Worm (Caenorhabditis elegans) whole organism, midembryonic: ENCODE measurements around the gene K08H2.4.

Experiments used
- T22C8.4 ChIP-seq: fragments of 200-800 bp; sonication (Bioruptor generic); IDR thresholded peaks from 2 replicates; pipeline ENCODE4 v1.3.6; 2022; ENCODE audit warnings: missing genetic modification characterization, missing compliant biosample characterization
- cog-1 ChIP-seq: sonication (generic microtip); optimal IDR thresholded peaks from 2 replicates; lab custom pipeline; 2016; ENCODE audit warnings: missing genetic modification characterization, missing compliant biosample characterization
- flt-1 ChIP-seq: fragments of 200-800 bp; sonication (Bioruptor generic); IDR thresholded peaks from 2 replicates; pipeline ENCODE4 v1.3.6; 2022; ENCODE audit warnings: missing genetic modification characterization, missing compliant biosample characterization
- klf-2 ChIP-seq: fragments of 200-800 bp; sonication (Bioruptor generic); conservative IDR thresholded peaks from 2 replicates; pipeline ENCODE4 v1.3.6; 2022; ENCODE audit warnings: missing genetic modification reagents, missing genetic modification characterization, missing compliant biosample characterization
- med-1 ChIP-seq: sonication (generic microtip); optimal IDR thresholded peaks from 2 replicates; lab custom pipeline; 2017; ENCODE audit warnings: missing genetic modification characterization, mild to moderate bottlenecking, missing compliant biosample characterization, antibody characterized with exemption, missing genetic modification reagents; ENCODE audit not compliant: insufficient read depth
- ref-1 ChIP-seq: fragments of 200-800 bp; sonication (Bioruptor generic); conservative IDR thresholded peaks from 2 replicates; pipeline ENCODE4 v1.3.6; 2022; ENCODE audit warnings: missing genetic modification reagents, missing genetic modification characterization, missing compliant biosample characterization
- tab-1 ChIP-seq: fragments of 200-800 bp; sonication (Bioruptor generic); IDR thresholded peaks from 2 replicates; pipeline ENCODE4 v1.3.6; 2022; ENCODE audit warnings: missing genetic modification characterization, missing compliant biosample characterization
- ztf-29 ChIP-seq: fragments of 200-800 bp; sonication (Bioruptor generic); IDR thresholded peaks from 2 replicates; pipeline ENCODE4 v1.3.6; 2022; ENCODE audit warnings: missing genetic modification reagents, missing genetic modification characterization, missing compliant biosample characterization

DNA sequence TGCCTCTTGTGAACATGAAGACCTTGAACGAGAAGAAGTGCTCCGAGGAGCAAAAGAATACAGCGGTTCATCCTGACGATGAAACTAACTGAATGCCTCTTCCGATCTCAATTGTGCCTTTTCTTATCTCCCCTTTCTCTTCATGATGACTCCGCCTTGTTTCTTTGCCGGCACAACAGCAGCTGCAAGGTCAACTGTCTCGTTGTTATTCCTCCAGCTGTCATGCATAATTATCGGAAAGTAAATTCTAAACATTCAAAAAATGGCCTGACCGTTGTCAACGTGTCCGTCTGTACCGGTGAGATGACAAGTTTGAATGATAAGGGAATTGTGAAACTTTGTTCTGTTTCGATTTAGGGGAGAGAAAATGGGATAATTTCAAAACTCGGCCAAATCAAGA, 16.9 kb upstream of the K08H2.4 start, which contains the start of gene asp-4:
- TF ChIP-seq klf-2 (no peak), flt-1 (GFP tag; lab: Robert Waterston, UW) (no peak), T22C8.4 (GFP tag; lab: Robert Waterston, UW) (no peak), tab-1 (GFP tag; lab: Robert Waterston, UW) (no peak), med-1 (GFP tag; lab: Kevin White, UChicago) (no peak), ref-1 (GFP tag; lab: Robert Waterston, UW) (no peak), ztf-29 (GFP tag; lab: Robert Waterston, UW) (no peak), cog-1 (tag; lab: Kevin White, UChicago) (no peak)
